Worm (Caenorhabditis elegans) whole organism, L3 larva: ENCODE data around the gene syx-6.

ENCODE experiments used
- ZK546.5 ChIP-seq: sonication (generic microtip); optimal IDR thresholded peaks from 2 replicates; lab custom pipeline; 2017; ENCODE audit warnings: missing biosample characterization, missing genetic modification characterization
- ama-1 ChIP-seq: fragments of 150-350 bp; optimal IDR thresholded peaks from 2 replicates; lab custom pipeline; 2018
- ceh-82 ChIP-seq: fragments of 150-350 bp; optimal IDR thresholded peaks from 2 replicates; lab custom pipeline; 2014; ENCODE audit warnings: missing biosample characterization, missing genetic modification characterization
- daf-12 ChIP-seq: fragments of 150-350 bp; optimal IDR thresholded peaks from 2 replicates; lab custom pipeline; 2014; ENCODE audit warnings: missing biosample characterization, missing genetic modification reagents, missing genetic modification characterization
- egl-27 ChIP-seq: sonication (generic microtip); optimal IDR thresholded peaks from 4 replicates; lab custom pipeline; 2017; ENCODE audit warnings: missing biosample characterization, missing genetic modification reagents, missing genetic modification characterization
- egl-5 ChIP-seq: fragments of 150-350 bp; optimal IDR thresholded peaks from 2 replicates; lab custom pipeline; 2017; ENCODE audit warnings: missing biosample characterization, missing genetic modification reagents, missing genetic modification characterization, inconsistent platforms
- elt-2 ChIP-seq: sonication (generic microtip); optimal IDR thresholded peaks from 2 replicates; lab custom pipeline; 2016; ENCODE audit warnings: missing genetic modification reagents, mild to moderate bottlenecking, missing genetic modification characterization, missing compliant biosample characterization
- elt-3 ChIP-seq, 3 experiments: fragments of 150-350 bp in 1 of 3; sonication (generic microtip) in 2 of 3; optimal IDR thresholded peaks; 2 replicates in 2 of 3; 4 replicates in 1 of 3; lab custom pipeline; 2014 to 2017; ENCODE audit warnings: missing biosample characterization in 3 of 3, missing genetic modification characterization in 3 of 3
- fkh-10 ChIP-seq: sonication (generic microtip); optimal IDR thresholded peaks from 2 replicates; lab custom pipeline; 2017; ENCODE audit warnings: missing biosample characterization, missing genetic modification reagents, missing genetic modification characterization
- hmg-11 ChIP-seq: sonication (generic microtip); optimal IDR thresholded peaks from 2 replicates; lab custom pipeline; 2016; ENCODE audit warnings: missing genetic modification characterization, missing compliant biosample characterization
- jun-1 ChIP-seq: fragments of 150-350 bp; optimal IDR thresholded peaks from 2 replicates; lab custom pipeline; 2014; ENCODE audit warnings: missing biosample characterization, missing genetic modification reagents, missing genetic modification characterization
- lin-39 ChIP-seq: fragments of 150-350 bp; optimal IDR thresholded peaks from 2 replicates; lab custom pipeline; 2018; ENCODE audit warnings: missing biosample characterization, missing genetic modification reagents, missing genetic modification characterization
- lsy-12 ChIP-seq: sonication (generic microtip); optimal IDR thresholded peaks from 2 replicates; lab custom pipeline; 2016; ENCODE audit warnings: mild to moderate bottlenecking, missing genetic modification characterization, missing compliant biosample characterization
- nfya-1 ChIP-seq: sonication (generic microtip); optimal IDR thresholded peaks from 2 replicates; lab custom pipeline; 2017; ENCODE audit warnings: missing genetic modification characterization, mild to moderate bottlenecking, missing compliant biosample characterization, antibody characterized with exemption, moderate library complexity; ENCODE audit not compliant: insufficient read depth
- nhr-11 ChIP-seq: fragments of 150-350 bp; optimal IDR thresholded peaks from 2 replicates; lab custom pipeline; 2014; ENCODE audit warnings: missing biosample characterization, missing genetic modification characterization
- nhr-12 ChIP-seq: fragments of 150-350 bp; optimal IDR thresholded peaks from 2 replicates; lab custom pipeline; 2014; ENCODE audit warnings: missing biosample characterization, missing genetic modification characterization
- nhr-237 ChIP-seq: fragments of 150-350 bp; optimal IDR thresholded peaks from 2 replicates; lab custom pipeline; 2014; ENCODE audit warnings: missing biosample characterization, missing genetic modification characterization
- nhr-25 ChIP-seq: sonication (generic microtip); optimal IDR thresholded peaks from 2 replicates; lab custom pipeline; 2017; ENCODE audit warnings: missing biosample characterization, missing genetic modification characterization
- nhr-28 ChIP-seq: fragments of 150-350 bp; optimal IDR thresholded peaks from 2 replicates; lab custom pipeline; 2014; ENCODE audit warnings: missing biosample characterization, missing genetic modification characterization
- nhr-67 ChIP-seq: fragments of 150-350 bp; optimal IDR thresholded peaks from 2 replicates; lab custom pipeline; 2014; ENCODE audit warnings: missing biosample characterization, missing genetic modification characterization
- nhr-76 ChIP-seq: fragments of 150-350 bp; sonication (generic microtip); optimal IDR thresholded peaks from 5 replicates; lab custom pipeline; 2014; ENCODE audit warnings: missing biosample characterization, missing genetic modification characterization
- nhr-77 ChIP-seq: fragments of 150-350 bp; optimal IDR thresholded peaks from 2 replicates; lab custom pipeline; 2014; ENCODE audit warnings: missing biosample characterization, missing genetic modification characterization
- pha-4 ChIP-seq: fragments of 150-350 bp; optimal IDR thresholded peaks from 2 replicates; lab custom pipeline; 2014; ENCODE audit warnings: missing biosample characterization, missing genetic modification reagents, missing genetic modification characterization
- pqm-1 ChIP-seq: fragments of 150-350 bp; optimal IDR thresholded peaks from 2 replicates; lab custom pipeline; 2017; ENCODE audit warnings: missing biosample characterization, missing genetic modification characterization, inconsistent platforms
- skn-1 ChIP-seq: fragments of 150-350 bp; optimal IDR thresholded peaks from 2 replicates; lab custom pipeline; 2014; ENCODE audit warnings: missing biosample characterization, missing genetic modification characterization
- tbx-2 ChIP-seq: sonication (generic microtip); optimal IDR thresholded peaks from 2 replicates; lab custom pipeline; 2016; ENCODE audit warnings: mild to moderate bottlenecking, missing genetic modification characterization, missing compliant biosample characterization
- unc-62 ChIP-seq: fragments of 150-350 bp; sonication (generic microtip); optimal IDR thresholded peaks from 4 replicates; lab custom pipeline; 2014; ENCODE audit warnings: missing biosample characterization, missing genetic modification reagents, missing genetic modification characterization
- zag-1 ChIP-seq: fragments of 150-350 bp; optimal IDR thresholded peaks from 2 replicates; lab custom pipeline; 2014; ENCODE audit warnings: missing biosample characterization, missing genetic modification characterization
- ztf-11 ChIP-seq: fragments of 150-350 bp; optimal IDR thresholded peaks from 2 replicates; lab custom pipeline; 2014; ENCODE audit warnings: missing biosample characterization, missing genetic modification characterization
- ztf-4 ChIP-seq: fragments of 150-350 bp; optimal IDR thresholded peaks from 2 replicates; lab custom pipeline; 2014; ENCODE audit warnings: missing biosample characterization, missing genetic modification characterization

The syx-6 gene

ce11 chrX:3181376-3181775 is 17.1 kb downstream of the syx-6 start:
- TF ChIP-seq lsy-12 (tag; lab: Kevin White, UChicago): no peak
- TF ChIP-seq fkh-10 (GFP tag; lab: Kevin White, UChicago): peak; percentile 40
- TF ChIP-seq nhr-76 (tag; lab: Kevin White, UChicago): no peak
- peak; percentile 8 for TF ChIP-seq hmg-11 (tag; lab: Kevin White, UChicago)

DNA sequence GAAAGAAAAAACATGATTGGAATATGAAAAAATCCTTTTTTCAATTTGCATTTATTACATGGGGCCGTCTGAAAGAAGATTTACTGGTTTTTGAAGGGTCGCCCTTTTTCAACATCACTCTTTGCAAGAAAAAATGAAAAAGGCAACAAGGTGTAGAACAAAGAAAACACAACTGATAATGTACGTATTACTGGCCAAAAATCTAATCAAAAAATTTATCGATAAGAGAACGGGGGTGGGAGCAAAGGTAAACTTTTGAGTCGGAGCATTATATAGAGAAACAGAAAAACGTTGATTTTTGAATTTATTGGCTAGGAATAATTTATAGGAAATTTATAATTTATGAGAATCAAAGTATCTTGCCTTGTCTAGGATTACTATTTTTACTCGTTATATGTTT is 17.5 kb downstream of the syx-6 start:
- TF ChIP-seq elt-2 (tag; lab: Kevin White, UChicago): peak; percentile 76
- no peak for TF ChIP-seq jun-1
- TF ChIP-seq pqm-1: peak; percentile 43
- TF ChIP-seq, all 47 proteins: peak for 2

- no peak for TF ChIP-seq ztf-11 (tag; lab: Kevin White, UChicago)
- TF ChIP-seq daf-12 (tag; lab: Kevin White, UChicago): no peak
- no peak for TF ChIP-seq nhr-25 (tag; lab: Kevin White, UChicago)
- no peak for TF ChIP-seq nhr-11 (tag; lab: Kevin White, UChicago)
- no peak for TF ChIP-seq nhr-77 (tag; lab: Kevin White, UChicago)
- TF ChIP-seq elt-3 (tag; optimal IDR thresholded peaks at IDR 0.05; lab: Kevin White, UChicago): no peak
- TF ChIP-seq egl-27 (tag; lab: Kevin White, UChicago): no peak
- TF ChIP-seq lin-39 (tag; lab: Kevin White, UChicago): no peak
- no peak for TF ChIP-seq ceh-82 (tag; lab: Kevin White, UChicago)
- no peak for TF ChIP-seq unc-62 (GFP tag; lab: Kevin White, UChicago)
- no peak for TF ChIP-seq ama-1 (lab: Kevin White, UChicago)
- TF ChIP-seq pha-4 (tag; lab: Kevin White, UChicago): no peak
- no peak for TF ChIP-seq nhr-28
- TF ChIP-seq nhr-237: no peak
- no peak for TF ChIP-seq egl-5 (tag; lab: Kevin White, UChicago)
- TF ChIP-seq hmg-11 (tag; lab: Kevin White, UChicago): no peak
- TF ChIP-seq fkh-10 (GFP tag; lab: Kevin White, UChicago): no peak
- no peak for TF ChIP-seq zag-1 (tag; lab: Kevin White, UChicago)
- TF ChIP-seq ZK546.5 (tag; lab: Kevin White, UChicago): no peak
Observed at ce11 chrX:3184649-3185048, 20.3 kb downstream of the syx-6 start.

DNA sequence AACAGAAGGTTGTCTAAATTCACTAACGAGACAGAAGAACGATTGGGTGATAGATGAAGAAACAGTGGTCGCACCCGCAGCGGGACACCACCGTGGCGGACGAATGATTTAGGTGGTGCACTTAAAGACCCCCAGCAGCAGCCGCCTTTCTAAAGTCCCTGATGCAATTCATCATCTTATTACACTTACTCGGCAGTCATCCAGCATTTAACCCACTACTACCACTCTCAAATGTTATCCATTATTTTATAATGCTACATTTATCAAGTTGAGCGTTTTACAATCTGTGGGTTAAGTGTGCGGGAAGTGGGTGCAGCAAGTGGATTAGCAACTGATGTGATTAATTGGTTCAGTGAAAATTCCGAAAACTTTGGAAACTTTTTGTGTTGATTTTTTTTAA is 25.9 kb downstream of the syx-6 start:
- TF ChIP-seq lin-39 (tag; lab: Kevin White, UChicago) (peak; percentile 30), skn-1 (no peak), jun-1 (no peak), egl-5 (tag; lab: Kevin White, UChicago) (no peak), nhr-25 (tag; lab: Kevin White, UChicago) (no peak), egl-27 (tag; lab: Kevin White, UChicago) (no peak), nhr-11 (tag; lab: Kevin White, UChicago) (no peak)
- TF ChIP-seq, all 47 proteins: peak for 1

DNA sequence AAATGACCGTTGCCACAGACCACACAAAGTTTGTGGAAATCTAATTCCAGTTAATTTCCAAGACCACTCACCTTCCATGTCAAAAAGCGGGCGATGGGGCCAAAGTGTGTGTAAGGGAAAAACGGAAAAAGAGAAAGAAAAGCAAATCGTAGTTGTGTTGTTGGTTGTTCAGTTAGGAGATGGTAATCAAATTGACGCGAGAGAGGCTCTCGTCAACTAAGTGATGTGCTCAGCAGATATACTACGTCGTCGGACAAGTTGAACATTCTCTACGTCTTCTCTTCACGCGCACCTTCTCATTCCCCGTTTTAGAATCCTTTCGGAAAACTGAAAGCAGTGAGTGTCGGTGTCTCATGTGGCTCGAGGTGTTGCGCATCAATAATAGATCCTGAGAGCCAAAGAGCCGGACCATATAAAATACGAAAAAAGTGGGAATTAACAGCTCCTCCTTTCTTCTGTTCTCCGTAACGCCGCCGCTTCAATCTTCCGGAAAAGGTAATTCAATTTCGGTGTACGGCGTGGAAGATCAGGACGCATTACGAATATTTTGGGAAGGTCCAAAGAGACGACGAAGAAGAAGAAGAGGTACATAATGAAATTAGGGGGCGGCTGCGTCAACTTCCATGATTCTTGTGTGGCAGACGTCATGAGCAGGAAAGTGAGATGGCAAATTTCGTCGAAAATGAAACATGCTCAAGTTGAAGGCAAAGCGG is 27.2 kb downstream of the syx-6 start:
- TF ChIP-seq skn-1 (no peak), fkh-10 (GFP tag; lab: Kevin White, UChicago) (peak; percentile 29)

DNA sequence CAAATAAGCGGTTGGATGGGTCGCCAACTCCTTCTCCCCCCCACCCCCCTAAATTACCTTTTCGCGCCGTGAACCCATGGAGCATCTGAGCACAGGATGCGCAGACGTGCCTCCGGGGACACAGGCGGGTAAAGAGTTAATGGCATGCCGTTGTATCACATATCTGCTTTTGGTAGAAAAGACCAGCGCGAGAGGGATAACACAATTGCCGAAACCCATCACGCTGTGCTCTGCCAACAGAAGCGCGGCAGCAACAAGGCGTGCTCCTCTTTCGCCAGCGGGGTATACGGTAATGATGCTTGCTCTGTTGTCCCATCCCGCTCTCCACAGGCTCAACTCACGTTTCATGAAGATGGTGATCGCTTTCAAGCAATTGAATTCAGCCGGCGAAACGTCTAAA is 33.0 kb downstream of the syx-6 start:
- TF ChIP-seq nhr-237 (no peak), nhr-67 (no peak), ztf-4 (tag; lab: Kevin White, UChicago) (no peak), ceh-82 (tag; lab: Kevin White, UChicago) (no peak), nhr-12 (tag; lab: Kevin White, UChicago) (no peak), tbx-2 (no peak)

ce11 chrX:3199249-3199648 is 34.9 kb downstream of the syx-6 start, which contains the start of gene fax-1:
TSS of gene fax-1 (minus strand) at chrX:3199349.
- TF ChIP-seq nfya-1 (tag; lab: Kevin White, UChicago): peak; percentile 53
- TF ChIP-seq nhr-11 (tag; lab: Kevin White, UChicago): no peak
